Worm (Caenorhabditis elegans) whole organism, young adult: Measurements from ENCODE around the gene M110.7.

Experiments used
- B0019.2 ChIP-seq: fragments of 200-800 bp; sonication (Bioruptor generic); conservative IDR thresholded peaks from 2 replicates; pipeline ENCODE4 v1.3.6; 2022; ENCODE audit warnings: missing genetic modification reagents, missing genetic modification characterization, missing compliant biosample characterization
- B0336.3 ChIP-seq: fragments of 200-800 bp; sonication (Bioruptor generic); IDR thresholded peaks from 2 replicates; pipeline ENCODE4 v1.3.6; 2022; ENCODE audit warnings: missing genetic modification characterization, missing compliant biosample characterization
- C06A6.2 ChIP-seq: fragments of 200-800 bp; sonication (Bioruptor generic); conservative IDR thresholded peaks from 2 replicates; pipeline ENCODE4 v1.3.6; 2022; ENCODE audit warnings: missing genetic modification characterization, missing compliant biosample characterization
- F23B12.7 ChIP-seq: sonication (generic microtip); optimal IDR thresholded peaks from 2 replicates; lab custom pipeline; 2017; ENCODE audit warnings: missing genetic modification characterization, mild to moderate bottlenecking, missing compliant biosample characterization, antibody characterized with exemption, moderate library complexity; ENCODE audit not compliant: insufficient read depth
- F33H1.4 ChIP-seq: fragments of 200-800 bp; sonication (Bioruptor generic); IDR thresholded peaks from 2 replicates; pipeline ENCODE4 v1.3.6; 2022; ENCODE audit warnings: missing genetic modification reagents, missing genetic modification characterization, missing compliant biosample characterization
- F37B4.10 ChIP-seq: fragments of 200-800 bp; sonication (Bioruptor generic); IDR thresholded peaks from 2 replicates; pipeline ENCODE4 v1.3.6; 2022; ENCODE audit warnings: missing genetic modification characterization, missing compliant biosample characterization
- Y53F4B.3 ChIP-seq: fragments of 200-800 bp; sonication (Bioruptor generic); IDR thresholded peaks from 2 replicates; pipeline ENCODE4 v1.3.6; 2022; ENCODE audit warnings: missing genetic modification reagents, missing genetic modification characterization, missing compliant biosample characterization
- Y95B8A.8 ChIP-seq: fragments of 200-800 bp; sonication (Bioruptor generic); IDR thresholded peaks from 2 replicates; pipeline ENCODE4 v1.3.6; 2022; ENCODE audit warnings: missing genetic modification reagents, missing genetic modification characterization, missing compliant biosample characterization
- ama-1 ChIP-seq, 3 experiments: fragments of 150-350 bp in 1 of 3; sonication (generic microtip) in 2 of 3; optimal IDR thresholded peaks; 2 replicates each; lab custom pipeline; 2014 to 2018; ENCODE audit warnings: missing biosample characterization in 2 of 3, missing genetic modification characterization in 2 of 3, missing genetic modification reagents in 2 of 3
- aptf-3 ChIP-seq: fragments of 200-800 bp; sonication (Bioruptor generic); IDR thresholded peaks from 2 replicates; pipeline ENCODE4 v1.3.6; 2022; ENCODE audit warnings: missing genetic modification characterization, missing compliant biosample characterization
- cebp-1 ChIP-seq, 2 experiments: fragments of 200-800 bp in 1 of 2; sonication (Bioruptor generic) in 1 of 2; sonication (generic microtip) in 1 of 2; IDR thresholded peaks in 1 of 2; optimal IDR thresholded peaks in 1 of 2; 2 replicates each; pipeline versions ENCODE4 v1.3.6 to Lab custom; 2017 to 2022; ENCODE audit warnings: missing compliant biosample characterization in 2 of 2, missing genetic modification characterization in 2 of 2, mild to moderate bottlenecking in 1 of 2, missing genetic modification reagents in 1 of 2, moderate library complexity in 1 of 2
- cebp-2 ChIP-seq: fragments of 200-800 bp; sonication (Bioruptor generic); IDR thresholded peaks from 2 replicates; pipeline ENCODE4 v1.3.6; 2022; ENCODE audit warnings: missing genetic modification characterization, missing compliant biosample characterization
- ceh-27 ChIP-seq: fragments of 200-800 bp; sonication (Bioruptor generic); optimal IDR thresholded peaks from 2 replicates; lab custom pipeline; 2018; ENCODE audit warnings: mild to moderate bottlenecking, missing genetic modification characterization, moderate library complexity, missing compliant biosample characterization
- ceh-40 ChIP-seq: fragments of 200-800 bp; sonication (Bioruptor generic); IDR thresholded peaks from 2 replicates; pipeline ENCODE4 v1.3.6; 2022; ENCODE audit warnings: missing genetic modification characterization, missing compliant biosample characterization
- ceh-91 ChIP-seq: fragments of 200-800 bp; sonication (Bioruptor generic); IDR thresholded peaks from 2 replicates; pipeline ENCODE4 v1.3.6; 2022; ENCODE audit warnings: missing genetic modification reagents, missing genetic modification characterization, missing compliant biosample characterization
- dpl-1 ChIP-seq: fragments of 150-350 bp; optimal IDR thresholded peaks from 2 replicates; lab custom pipeline; 2014; ENCODE audit warnings: missing biosample characterization, missing genetic modification reagents, missing genetic modification characterization
- efl-1 ChIP-seq: fragments of 150-350 bp; optimal IDR thresholded peaks from 2 replicates; lab custom pipeline; 2014; ENCODE audit warnings: missing biosample characterization, missing genetic modification reagents, missing genetic modification characterization
- egl-44 ChIP-seq: fragments of 200-800 bp; sonication (Bioruptor generic); IDR thresholded peaks from 2 replicates; pipeline ENCODE4 v1.3.6; 2022; ENCODE audit warnings: missing genetic modification reagents, missing genetic modification characterization, missing compliant biosample characterization
- him-1 ChIP-seq: sonication (generic microtip); optimal IDR thresholded peaks from 2 replicates; lab custom pipeline; 2016; ENCODE audit warnings: missing genotype, missing genetic modification reagents, missing genetic modification characterization, missing compliant biosample characterization
- hmg-1.2 ChIP-seq: fragments of 200-800 bp; sonication (Bioruptor generic); IDR thresholded peaks from 2 replicates; pipeline ENCODE4 v1.3.6; 2022; ENCODE audit warnings: missing genetic modification reagents, missing genetic modification characterization, missing compliant biosample characterization
- hrde-1 ChIP-seq: sonication (generic microtip); optimal IDR thresholded peaks from 2 replicates; lab custom pipeline; 2016; ENCODE audit warnings: missing genetic modification characterization, mild to moderate bottlenecking, missing compliant biosample characterization, moderate library complexity, missing genotype, missing genetic modification reagents, borderline replicate concordance
- lin-40 ChIP-seq: sonication (generic microtip); optimal IDR thresholded peaks from 2 replicates; lab custom pipeline; 2016; ENCODE audit warnings: missing genetic modification characterization, mild to moderate bottlenecking, missing compliant biosample characterization, missing genotype, missing genetic modification reagents
- lin-54 ChIP-seq: fragments of 200-800 bp; sonication (Bioruptor generic); optimal IDR thresholded peaks from 2 replicates; lab custom pipeline; 2018; ENCODE audit warnings: mild to moderate bottlenecking, missing genetic modification characterization, missing compliant biosample characterization
- lsl-1 ChIP-seq: fragments of 200-800 bp; sonication (Bioruptor generic); optimal IDR thresholded peaks from 2 replicates; lab custom pipeline; 2018; ENCODE audit warnings: mild to moderate bottlenecking, missing genetic modification characterization, moderate library complexity, missing compliant biosample characterization
- madf-6 ChIP-seq: fragments of 200-800 bp; sonication (Bioruptor generic); IDR thresholded peaks from 2 replicates; pipeline ENCODE4 v1.3.6; 2022; ENCODE audit warnings: missing genetic modification reagents, missing genetic modification characterization, missing compliant biosample characterization
- madf-8 ChIP-seq: fragments of 200-800 bp; sonication (Bioruptor generic); conservative IDR thresholded peaks from 2 replicates; pipeline ENCODE4 v1.3.6; 2022; ENCODE audit warnings: missing genetic modification reagents, missing genetic modification characterization, missing compliant biosample characterization
- mel-28 ChIP-seq: sonication (generic microtip); optimal IDR thresholded peaks from 2 replicates; lab custom pipeline; 2016; ENCODE audit warnings: borderline replicate concordance, mild to moderate bottlenecking, missing genetic modification characterization, missing compliant biosample characterization
- mxl-1 ChIP-seq: sonication (generic microtip); optimal IDR thresholded peaks from 2 replicates; lab custom pipeline; 2016; ENCODE audit warnings: missing genetic modification characterization, missing compliant biosample characterization
- nhr-27 ChIP-seq: fragments of 200-800 bp; sonication (Bioruptor generic); optimal IDR thresholded peaks from 2 replicates; lab custom pipeline; 2018; ENCODE audit warnings: mild to moderate bottlenecking, missing genetic modification characterization, moderate library complexity, missing compliant biosample characterization
- rpc-1 ChIP-seq, 2 experiments: fragments of 150-350 bp in 1 of 2; sonication (generic microtip) in 1 of 2; optimal IDR thresholded peaks; 2 replicates each; lab custom pipeline; 2014 to 2018; ENCODE audit warnings: missing biosample characterization in 1 of 2, missing genetic modification characterization in 1 of 2, missing genetic modification reagents in 1 of 2, missing genotype in 1 of 2
- sea-2 ChIP-seq: fragments of 200-800 bp; sonication (Bioruptor generic); IDR thresholded peaks from 2 replicates; pipeline ENCODE4 v1.3.6; 2022; ENCODE audit warnings: missing genetic modification characterization, missing compliant biosample characterization
- snpc-1.3 ChIP-seq: sonication (generic microtip); optimal IDR thresholded peaks from 2 replicates; lab custom pipeline; 2017; ENCODE audit warnings: missing genetic modification characterization, mild to moderate bottlenecking, missing compliant biosample characterization, antibody characterized with exemption, moderate library complexity, missing genotype, missing genetic modification reagents; ENCODE audit not compliant: insufficient read depth
- xnd-1 ChIP-seq: sonication (generic microtip); optimal IDR thresholded peaks from 2 replicates; lab custom pipeline; 2016; ENCODE audit warnings: missing genotype, missing genetic modification reagents, missing genetic modification characterization, missing compliant biosample characterization
- ztf-18 ChIP-seq: sonication (generic microtip); optimal IDR thresholded peaks from 2 replicates; lab custom pipeline; 2016; ENCODE audit warnings: missing genotype, mild to moderate bottlenecking, missing genetic modification characterization, missing compliant biosample characterization

The M110.7 gene

ce11 chrII:8222309-8223065 is 10.1 kb upstream of the M110.7 start, which contains the start of gene dab-1:
TSS of gene dab-1 (plus strand) at chrII:8222386.
- TF ChIP-seq nhr-27 (tag; lab: Kevin White, UChicago) (no peak), him-1 (tag; lab: Kevin White, UChicago) (no peak), madf-6 (GFP tag; lab: Robert Waterston, UW) (peak; percentile 94), F23B12.7 (tag; lab: Kevin White, UChicago) (peak; percentile 5), lin-40 (no peak), snpc-1.3 (tag; lab: Kevin White, UChicago) (no peak), ama-1 (optimal IDR thresholded peaks at IDR 0.05; lab: Kevin White, UChicago) (no peak), ama-1 (GFP tag; optimal IDR thresholded peaks at IDR 0.05; lab: Kevin White, UChicago) (no peak), ceh-40 (GFP tag; lab: Robert Waterston, UW) (no peak), F33H1.4 (GFP tag; lab: Robert Waterston, UW) (peak; percentile 55), F37B4.10 (GFP tag; lab: Robert Waterston, UW) (no peak), xnd-1 (peak; percentile 79), dpl-1 (GFP tag; lab: Kevin White, UChicago) (peak; percentile 54), egl-44 (GFP tag; lab: Robert Waterston, UW) (no peak), mel-28 (tag; lab: Kevin White, UChicago) (no peak), efl-1 (GFP tag; lab: Kevin White, UChicago) (peak; percentile 88), B0019.2 (no peak), lin-54 (peak; percentile 43), rpc-1 (optimal IDR thresholded peaks at IDR 0.05; lab: Kevin White, UChicago) (no peak), rpc-1 (tag; optimal IDR thresholded peaks at IDR 0.05; lab: Kevin White, UChicago) (no peak), hmg-1.2 (peak; percentile 7; the same call in 1 of the 2 replicates), lsl-1 (GFP tag; lab: Kevin White, UChicago) (peak; percentile 72), Y95B8A.8 (GFP tag; lab: Robert Waterston, UW) (0 out of 2 replicates have a peak, but pooled peaks have one; percentile 4), ceh-91 (GFP tag; lab: Robert Waterston, UW) (0 out of 2 replicates have a peak, but pooled peaks have one; percentile 14), mxl-1 (tag; lab: Kevin White, UChicago) (no peak), ceh-27 (GFP tag; lab: Kevin White, UChicago) (peak; percentile 2), hrde-1 (peak; percentile 42), madf-8 (GFP tag; lab: Robert Waterston, UW) (peak; percentile 83), sea-2 (GFP tag; lab: Robert Waterston, UW) (no peak), ztf-18 (tag; lab: Kevin White, UChicago) (no peak), Y53F4B.3 (GFP tag; lab: Robert Waterston, UW) (no peak), B0336.3 (GFP tag; lab: Robert Waterston, UW) (no peak), cebp-1 (GFP tag; IDR thresholded peaks at IDR 0.05; lab: Robert Waterston, UW) (no peak), cebp-1 (tag; optimal IDR thresholded peaks at IDR 0.05; lab: Kevin White, UChicago) (peak; percentile 4), C06A6.2 (GFP tag; lab: Robert Waterston, UW) (no peak)

ce11 chrII:8223422-8223821 is 9.2 kb upstream of the M110.7 start:
- no peak for TF ChIP-seq cebp-2
- peak; percentile 33; the same call in 1 of the 2 replicates for TF ChIP-seq aptf-3 (GFP tag; lab: Robert Waterston, UW)
- no peak for TF ChIP-seq hmg-1.2
